Worm (Caenorhabditis elegans): Measurements from ENCODE around the gene gpx-3.

gpx-3 gene

ce11 chrX:9587642-9588041 is at the start of gene gpx-3:
gpx-3 (plus strand) TSS chrX:9587942.
- no peak for TF ChIP-seq sdz-12 (GFP tag; optimal IDR thresholded peaks at IDR 0.05)
- TF ChIP-seq aha-1 (tag) = peak; percentile 15
- no peak for TF ChIP-seq spr-3 (GFP tag; optimal IDR thresholded peaks at IDR 0.05)
- no peak for TF ChIP-seq hlh-11 (tag; optimal IDR thresholded peaks at IDR 0.05)
- TF ChIP-seq attf-4 (tag; optimal IDR thresholded peaks at IDR 0.05) = no peak
- no peak for TF ChIP-seq ceh-32 (tag; optimal IDR thresholded peaks at IDR 0.05; ENCODE audit: poor library complexity)

DNA sequence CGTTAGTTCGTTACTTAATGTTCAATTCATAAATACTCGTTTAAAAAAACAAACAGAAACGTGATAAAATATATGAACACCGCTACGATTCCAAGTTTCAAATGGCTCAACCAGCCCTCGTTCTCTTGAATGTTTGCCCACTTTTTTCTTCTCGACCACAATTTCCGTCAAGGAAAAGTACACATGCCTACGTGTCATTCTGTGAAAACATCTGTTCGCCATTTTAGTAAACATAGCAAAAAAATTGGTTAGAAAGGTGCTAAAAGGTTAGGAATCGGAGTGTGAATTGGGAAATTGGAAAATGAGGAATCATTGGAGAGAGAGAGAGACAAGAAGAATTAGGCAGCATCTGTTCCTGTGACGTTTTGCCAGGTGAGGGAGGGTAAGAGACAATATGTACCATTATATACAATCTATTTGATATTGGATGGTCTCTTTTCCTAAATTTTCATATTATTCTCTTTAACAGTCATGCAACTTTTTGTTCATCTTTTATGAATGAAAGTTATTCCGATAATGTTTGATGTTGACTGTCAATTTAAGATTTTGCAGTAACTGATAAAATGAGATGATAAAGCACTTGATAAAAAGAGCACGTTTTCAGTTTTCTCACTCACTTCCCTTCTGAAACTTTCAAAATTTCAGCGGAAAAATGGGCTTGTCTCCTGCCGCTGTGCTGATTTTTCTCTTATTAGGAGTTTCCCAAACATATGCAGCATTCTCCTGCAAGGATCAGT is 48.3 kb upstream of the gpx-3 start, which contains the start of gene nuc-1:
TSS of gene nuc-1 (plus strand) at position 612 of the 737 bp plus-strand sequence.
- TF ChIP-seq T26A8.4 (GFP tag; IDR thresholded peaks at IDR 0.05) (no peak), nhr-28 (tag; optimal IDR thresholded peaks at IDR 0.05) (peak; percentile 30), pqm-1 (tag; optimal IDR thresholded peaks at IDR 0.05) (peak; percentile 76), nhr-25 (tag; optimal IDR thresholded peaks at IDR 0.05; ENCODE audit: borderline replicate concordance, insufficient read depth) (no peak), nhr-77 (tag; optimal IDR thresholded peaks at IDR 0.05) (peak; percentile 9), hif-1 (tag; optimal IDR thresholded peaks at IDR 0.05) (peak in 1 of 2 experiments; percentile 57), php-3 (GFP tag; IDR thresholded peaks at IDR 0.05) (0 out of 2 replicates have a peak, but pooled peaks have one; percentile 24), unc-62 (GFP tag; optimal IDR thresholded peaks at IDR 0.05 in 1 of 2) (peak in 1 of 2 experiments; percentile 9), unc-62 (tag; optimal IDR thresholded peaks at IDR 0.05) (no peak), madf-9 (GFP tag; conservative IDR thresholded peaks at IDR 0.05) (no peak), madf-5 (GFP tag; IDR thresholded peaks at IDR 0.05) (no peak), F49E8.2 (tag; optimal IDR thresholded peaks at IDR 0.05; ENCODE audit: borderline replicate concordance) (no peak), ZK337.2 (GFP tag; IDR thresholded peaks at IDR 0.05) (no peak), fkh-10 (GFP tag; optimal IDR thresholded peaks at IDR 0.05) (no peak), daf-16 (GFP tag; optimal IDR thresholded peaks at IDR 0.05) (no peak), daf-16 (tag; optimal IDR thresholded peaks at IDR 0.05) (peak; percentile 60), ceh-82 (tag; optimal IDR thresholded peaks at IDR 0.05) (no peak), mep-1 (tag; optimal IDR thresholded peaks at IDR 0.05) (no peak), pha-4 (GFP tag; IDR thresholded peaks at IDR 0.05) (no peak), pha-4 (tag; optimal IDR thresholded peaks at IDR 0.05) (peak; percentile 2), duxl-1 (tag; optimal IDR thresholded peaks at IDR 0.05; ENCODE audit: poor library complexity) (no peak), dve-1 (tag; optimal IDR thresholded peaks at IDR 0.05; ENCODE audit: insufficient read depth) (peak; percentile 18), zip-2 (tag; optimal IDR thresholded peaks at IDR 0.05) (no peak), hlh-11 (tag; optimal IDR thresholded peaks at IDR 0.05) (peak; percentile 30), dmd-6 (GFP tag; IDR thresholded peaks at IDR 0.05) (peak; percentile 60), lin-39 (tag; optimal IDR thresholded peaks at IDR 0.05) (no peak), mxl-3 (GFP tag; optimal IDR thresholded peaks at IDR 0.05) (peak; percentile 19), ces-1 (GFP tag; optimal IDR thresholded peaks at IDR 0.05) (no peak)

ce11 chrX:9540464-9540863 is 47.3 kb upstream of the gpx-3 start:
- TF ChIP-seq unc-62 (GFP tag; optimal IDR thresholded peaks at IDR 0.05 in 1 of 2) = peak in 1 of 2 experiments; percentile 95
- TF ChIP-seq unc-62 (tag; optimal IDR thresholded peaks at IDR 0.05) = no peak
- peak; percentile 45 for TF ChIP-seq aha-1 (tag)
- TF ChIP-seq F26F4.8 (GFP tag; conservative IDR thresholded peaks at IDR 0.05) = no peak
- TF ChIP-seq dve-1 (tag; optimal IDR thresholded peaks at IDR 0.05; ENCODE audit: insufficient read depth) = peak; percentile 89
- peak in 1 of 2 experiments; percentile 39 for TF ChIP-seq lsy-2 (tag; optimal IDR thresholded peaks at IDR 0.05)
- TF ChIP-seq fos-1 (tag; optimal IDR thresholded peaks at IDR 0.05) = no peak
- TF ChIP-seq F37D6.2 (tag; optimal IDR thresholded peaks at IDR 0.05) = no peak
- TF ChIP-seq ceh-44 (GFP tag; IDR thresholded peaks at IDR 0.05) = no peak
- no peak for TF ChIP-seq daf-12 (tag; optimal IDR thresholded peaks at IDR 0.05)
- peak; percentile 70 for TF ChIP-seq mxl-3 (GFP tag; optimal IDR thresholded peaks at IDR 0.05)
- TF ChIP-seq nhr-28 (tag; optimal IDR thresholded peaks at IDR 0.05) = peak; percentile 86
- peak; percentile 80 for TF ChIP-seq nhr-77 (tag; optimal IDR thresholded peaks at IDR 0.05)
- TF ChIP-seq mes-2 (tag; optimal IDR thresholded peaks at IDR 0.05; ENCODE audit: poor library complexity, severe bottlenecking) = peak; percentile 53
- TF ChIP-seq nhr-41 (GFP tag; IDR thresholded peaks at IDR 0.05) = peak; percentile 24; the same call in 1 of the 2 replicates
- no peak for TF ChIP-seq skn-1 (tag; optimal IDR thresholded peaks at IDR 0.05)
- no peak for TF ChIP-seq daf-16 (GFP tag; optimal IDR thresholded peaks at IDR 0.05)
- TF ChIP-seq daf-16 (tag; optimal IDR thresholded peaks at IDR 0.05) = peak; percentile 87
- peak; percentile 94 for TF ChIP-seq dmd-6 (GFP tag; IDR thresholded peaks at IDR 0.05)
- TF ChIP-seq saeg-2 (GFP tag; IDR thresholded peaks at IDR 0.05) = no peak
- TF ChIP-seq mep-1 (tag; optimal IDR thresholded peaks at IDR 0.05) = peak; percentile 57
- TF ChIP-seq lin-1 (GFP tag; IDR thresholded peaks at IDR 0.05) = no peak
- peak; percentile 76 for TF ChIP-seq pqm-1 (tag; optimal IDR thresholded peaks at IDR 0.05)
- TF ChIP-seq hlh-11 (tag; optimal IDR thresholded peaks at IDR 0.05) = peak; percentile 93
- TF ChIP-seq R02D3.7 (tag; optimal IDR thresholded peaks at IDR 0.05) = no peak
- peak in 1 of 2 experiments; percentile 22 for TF ChIP-seq hif-1 (tag; optimal IDR thresholded peaks at IDR 0.05)

Measured in whole organism, L4 larva.